Fruit fly (Drosophila melanogaster): ENCODE data around the gene CG34269.

DNA sequence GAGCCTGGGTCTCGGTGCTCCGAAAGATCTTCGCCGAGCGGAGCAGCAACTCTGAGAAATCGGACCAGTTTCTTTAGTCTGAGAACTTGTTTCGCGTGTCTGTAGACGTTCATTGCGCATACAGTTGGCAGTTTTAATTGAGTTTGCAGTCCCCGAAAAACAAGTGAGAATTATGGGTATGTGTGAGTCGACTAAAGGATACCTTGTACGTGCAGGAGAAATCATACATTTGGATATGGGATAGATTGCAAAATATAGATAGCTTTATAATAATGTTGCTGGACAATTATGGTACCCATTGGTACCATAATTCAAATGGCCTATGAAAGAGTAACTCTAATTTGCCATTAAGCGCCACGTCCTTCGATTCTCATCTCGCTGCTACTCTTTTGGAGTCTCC is 24.3 kb downstream of the CG34269 start:
- TF ChIP-seq CG1620 (GFP tag; optimal IDR thresholded peaks at IDR 0.05) (no peak), CG7101 (tag; optimal IDR thresholded peaks at IDR 0.05) (no peak), CG11617 (GFP tag; optimal IDR thresholded peaks at IDR 0.05) (no peak), kay (GFP tag; ENCODE audit: borderline replicate concordance) (no peak), Crg-1 (GFP tag; optimal IDR thresholded peaks at IDR 0.05) (no peak), bab1 (GFP tag; optimal IDR thresholded peaks at IDR 0.05) (no peak)

Data from whole organism, adult.